Worm (Caenorhabditis elegans) whole organism, dauer: ENCODE results near the gene K10B3.1.

Source experiments
- unc-62 ChIP-seq: sonication (generic microtip); optimal IDR thresholded peaks from 2 replicates; lab custom pipeline; 2017; ENCODE audit warnings: missing biosample characterization, missing genetic modification reagents, missing genetic modification characterization

The K10B3.1 gene

DNA sequence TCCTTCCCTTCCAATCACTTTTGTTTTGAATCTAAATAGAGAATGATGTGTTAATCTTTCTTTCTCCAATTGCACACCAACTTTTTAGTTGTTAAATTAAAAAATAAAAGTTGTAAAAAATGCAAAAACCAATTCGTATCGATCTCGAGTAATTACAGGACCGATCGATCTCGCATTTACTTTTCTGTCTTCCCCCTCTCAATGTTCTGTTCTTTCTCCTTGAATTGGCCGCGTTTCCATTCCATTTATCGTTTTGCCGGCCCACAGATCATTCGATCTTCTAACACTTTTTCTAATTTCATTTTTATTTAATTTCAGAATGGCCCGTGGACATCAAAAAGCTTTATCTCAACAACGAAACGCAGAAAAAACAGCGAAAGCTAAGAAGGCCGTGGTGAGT, at the start of gene K10B3.1:
K10B3.1 (plus strand) TSS at position 301 of the 400 bp plus-strand sequence.
- no peak for TF ChIP-seq unc-62 (GFP tag; lab: Kevin White, UChicago)

- TF ChIP-seq unc-62 (GFP tag; lab: Kevin White, UChicago): no peak
Observed at ce11 chrX:3087245-3087644, 48.0 kb upstream of the K10B3.1 start, which contains the start of gene F52E4.5. Gene F52E4.5 (minus strand): TSS chrX:3087345.

DNA sequence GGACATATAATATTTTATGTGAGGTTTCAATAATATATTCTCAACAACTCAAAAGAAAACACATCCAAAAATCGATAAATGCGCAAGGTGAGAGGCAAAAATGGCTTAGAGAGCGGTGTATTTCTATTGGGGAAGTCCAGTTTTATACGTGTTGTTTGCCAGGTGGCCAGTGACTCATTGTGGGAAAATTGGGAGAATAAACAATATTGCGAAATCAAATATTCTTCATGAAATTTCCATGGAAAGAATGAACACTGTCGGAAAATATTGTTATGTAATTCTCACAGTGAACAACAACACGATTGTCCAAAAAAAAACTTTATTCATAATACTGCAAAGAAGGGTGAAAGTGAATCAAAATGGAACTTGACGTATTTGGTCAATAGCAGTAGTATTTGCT, 47.6 kb upstream of the K10B3.1 start:
- no peak for TF ChIP-seq unc-62 (GFP tag; lab: Kevin White, UChicago)

ce11 chrX:3089423-3089822, 45.9 kb upstream of the K10B3.1 start, which contains the start of gene pccb-1:
Gene pccb-1 (plus strand): TSS chrX:3089549.
- no peak for TF ChIP-seq unc-62 (GFP tag; lab: Kevin White, UChicago)

DNA sequence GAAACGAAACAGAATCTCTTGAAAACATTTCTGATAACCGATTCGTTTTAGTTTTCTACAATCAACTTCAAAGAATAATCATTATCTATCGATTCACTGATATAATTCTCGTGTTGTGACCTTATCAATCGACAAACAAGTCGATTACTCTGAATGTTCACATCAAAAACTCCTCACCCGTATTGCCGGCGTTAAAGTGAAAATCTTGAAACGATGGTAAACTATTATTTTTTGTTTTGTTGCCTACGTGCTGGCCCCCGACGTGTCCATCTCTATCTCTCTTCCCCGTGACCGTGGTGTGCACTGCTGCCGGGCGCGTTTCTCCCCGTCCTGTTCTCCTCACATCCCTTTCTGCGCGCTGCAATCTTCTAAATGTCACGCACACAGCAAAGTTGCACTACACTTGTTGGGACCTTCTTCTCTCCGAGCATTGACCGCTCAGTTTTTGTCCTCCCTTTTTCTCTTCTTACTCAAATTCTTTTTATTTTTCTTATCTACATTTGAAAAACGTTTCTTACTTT, 45.3 kb upstream of the K10B3.1 start:
- TF ChIP-seq unc-62 (GFP tag; lab: Kevin White, UChicago): no peak

DNA sequence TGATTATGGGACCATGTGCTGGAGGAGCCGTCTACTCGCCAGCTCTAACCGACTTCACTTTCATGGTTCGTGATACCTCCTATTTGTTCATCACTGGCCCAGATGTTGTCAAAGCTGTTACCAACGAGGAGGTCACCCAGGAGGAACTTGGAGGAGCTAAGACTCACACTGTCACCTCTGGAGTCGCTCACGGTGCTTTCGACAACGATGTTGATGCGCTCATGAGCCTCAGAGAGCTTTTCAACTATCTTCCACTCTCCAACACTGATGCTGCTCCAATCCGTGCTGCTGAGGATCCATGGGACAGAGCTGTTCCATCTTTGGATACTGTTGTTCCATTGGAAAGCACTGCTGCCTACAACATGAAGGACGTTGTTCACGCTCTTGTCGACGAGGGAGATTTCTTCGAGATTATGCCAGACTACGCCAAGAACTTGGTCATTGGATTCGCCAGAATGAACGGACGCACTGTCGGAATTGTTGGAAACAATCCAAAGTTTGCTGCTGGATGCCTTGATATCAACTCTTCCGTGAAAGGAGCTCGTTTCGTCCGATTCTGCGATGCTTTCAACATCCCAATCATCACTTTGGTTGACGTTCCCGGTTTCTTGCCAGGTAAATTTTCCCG, 44.1 kb upstream of the K10B3.1 start:
- no peak for TF ChIP-seq unc-62 (GFP tag; lab: Kevin White, UChicago)

- no peak for TF ChIP-seq unc-62 (GFP tag; lab: Kevin White, UChicago)
Observed at ce11 chrX:3092460-3092859, 42.8 kb upstream of the K10B3.1 start.

- TF ChIP-seq unc-62 (GFP tag; lab: Kevin White, UChicago): no peak
Observed at ce11 chrX:3094304-3094703, 41.0 kb upstream of the K10B3.1 start, which contains the start of gene wrt-2. Gene wrt-2 (minus strand): TSS chrX:3094349.

- no peak for TF ChIP-seq unc-62 (GFP tag; lab: Kevin White, UChicago)
Observed at ce11 chrX:3099832-3100231, 35.5 kb upstream of the K10B3.1 start, which contains the start of gene sec-3. Gene sec-3 (minus strand): TSS chrX:3099852.

DNA sequence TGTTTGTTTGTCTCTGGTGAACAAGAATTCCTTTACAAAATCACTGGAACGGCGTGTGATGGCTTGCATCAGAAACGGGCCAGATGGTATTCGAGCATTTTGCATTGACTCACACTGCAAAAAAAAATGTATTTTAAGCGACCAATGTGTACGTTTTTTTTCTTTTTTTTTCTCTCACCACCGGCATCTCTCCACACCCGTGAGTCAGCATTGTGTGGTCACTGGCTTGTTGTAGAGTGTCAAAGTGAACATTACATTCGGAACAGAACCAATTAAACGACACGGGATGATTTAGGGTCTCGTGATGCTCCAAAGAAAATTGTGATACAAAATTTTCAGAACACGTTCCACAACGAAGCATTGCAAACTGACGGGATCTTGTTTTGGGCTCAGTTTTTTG, 33.7 kb upstream of the K10B3.1 start:
- no peak for TF ChIP-seq unc-62 (GFP tag; lab: Kevin White, UChicago)

- TF ChIP-seq unc-62 (GFP tag; lab: Kevin White, UChicago): no peak
Observed at ce11 chrX:3102165-3102564, 33.1 kb upstream of the K10B3.1 start, which contains the start of gene ztf-13. Gene ztf-13 (minus strand): TSS chrX:3102175.

DNA sequence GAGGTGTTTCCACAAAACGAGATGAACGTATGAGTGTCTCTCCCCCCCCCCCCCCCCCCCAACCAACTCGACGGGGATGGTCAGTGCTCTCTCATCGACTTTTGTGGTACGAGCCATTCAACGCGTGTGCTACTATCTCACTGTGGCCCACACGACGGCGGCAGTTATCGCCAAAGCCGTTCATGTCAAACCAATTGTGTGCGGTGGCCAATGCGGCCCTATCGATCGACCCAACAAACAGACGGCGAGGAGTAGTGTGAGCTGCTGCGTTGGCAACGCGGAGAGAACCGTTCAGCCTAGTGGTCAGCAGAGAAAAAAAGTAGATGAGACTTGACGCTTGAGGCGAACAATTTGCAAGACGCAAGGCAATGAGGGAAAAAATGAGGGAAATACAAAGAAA, 32.5 kb upstream of the K10B3.1 start:
- no peak for TF ChIP-seq unc-62 (GFP tag; lab: Kevin White, UChicago)

DNA sequence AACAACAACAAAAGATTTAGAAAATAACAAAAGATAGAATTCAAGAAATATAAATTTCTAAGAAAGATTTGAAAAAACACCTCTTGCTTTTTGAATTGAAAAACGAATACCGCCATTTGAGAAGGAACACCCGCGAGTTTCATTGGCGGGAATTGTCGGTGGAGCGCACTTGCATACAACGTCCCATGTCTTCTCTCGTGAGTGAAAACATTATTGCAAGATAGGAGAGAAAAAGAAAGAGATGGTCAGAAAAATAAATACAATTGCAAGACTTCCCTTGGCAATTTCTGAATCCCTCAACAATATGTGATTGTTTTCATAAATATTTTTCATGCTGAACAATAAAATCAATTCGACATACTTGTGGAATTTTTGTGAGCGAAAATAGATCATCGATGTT, 29.1 kb upstream of the K10B3.1 start, which contains the start of gene K10B3.5:
K10B3.5 (minus strand) TSS at position 343 of the 400 bp plus-strand sequence.
- TF ChIP-seq unc-62 (GFP tag; lab: Kevin White, UChicago): no peak

ce11 chrX:3108603-3109002, 26.7 kb upstream of the K10B3.1 start:
- no peak for TF ChIP-seq unc-62 (GFP tag; lab: Kevin White, UChicago)

- no peak for TF ChIP-seq unc-62 (GFP tag; lab: Kevin White, UChicago)
Observed at ce11 chrX:3110576-3110975, 24.7 kb upstream of the K10B3.1 start, which contains the start of gene gpcp-1. Gene gpcp-1 (minus strand): TSS chrX:3110628.

ce11 chrX:3111066-3111465, 24.2 kb upstream of the K10B3.1 start:
- TF ChIP-seq unc-62 (GFP tag; lab: Kevin White, UChicago): no peak

DNA sequence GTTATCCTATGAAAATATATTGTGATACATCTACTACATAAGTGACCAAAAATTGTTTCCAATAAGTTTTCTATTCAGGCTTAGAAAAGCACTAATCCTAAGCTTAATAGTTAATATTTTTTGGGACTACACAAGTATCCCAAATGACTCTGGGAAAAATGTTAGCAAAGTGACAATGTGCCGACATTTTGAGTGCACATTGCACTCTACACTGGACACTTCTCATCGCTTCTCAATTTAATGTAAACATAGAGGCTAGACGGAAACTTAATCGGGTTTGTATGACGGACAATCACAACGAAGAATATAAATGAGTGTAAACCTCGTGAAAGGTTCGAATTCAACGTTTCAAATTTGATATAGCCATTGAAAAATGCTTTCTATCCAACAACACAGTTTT, 23.6 kb upstream of the K10B3.1 start:
- TF ChIP-seq unc-62 (GFP tag; lab: Kevin White, UChicago): no peak
